Worm (Caenorhabditis elegans) whole organism, L1 larva: ENCODE measurements around the gene sru-28.

Experiments used
- C04F5.9 ChIP-seq: sonication (generic microtip); optimal IDR thresholded peaks from 2 replicates; lab custom pipeline; 2016; ENCODE audit warnings: missing genetic modification characterization, missing compliant biosample characterization
- C34B4.2 ChIP-seq: sonication (generic microtip); optimal IDR thresholded peaks from 2 replicates; lab custom pipeline; 2017; ENCODE audit warnings: mild to moderate bottlenecking, missing genetic modification characterization, missing compliant biosample characterization
- alr-1 ChIP-seq: fragments of 200-800 bp; sonication (Bioruptor generic); optimal IDR thresholded peaks from 2 replicates; lab custom pipeline; 2018; ENCODE audit warnings: borderline replicate concordance, mild to moderate bottlenecking, missing genetic modification characterization, missing compliant biosample characterization
- blmp-1 ChIP-seq: fragments of 150-350 bp; optimal IDR thresholded peaks from 2 replicates; lab custom pipeline; 2014; ENCODE audit warnings: missing biosample characterization, missing genetic modification characterization
- ceh-63 ChIP-seq: fragments of 200-800 bp; sonication (Bioruptor generic); optimal IDR thresholded peaks from 2 replicates; lab custom pipeline; 2018; ENCODE audit warnings: mild to moderate bottlenecking, missing genetic modification characterization, missing compliant biosample characterization
- ceh-88 ChIP-seq: fragments of 200-800 bp; sonication (Bioruptor generic); IDR thresholded peaks from 2 replicates; pipeline ENCODE4 v1.3.6; 2022; ENCODE audit warnings: missing genetic modification characterization, missing compliant biosample characterization
- ces-1 ChIP-seq: fragments of 150-350 bp; optimal IDR thresholded peaks from 2 replicates; lab custom pipeline; 2014; ENCODE audit warnings: missing biosample characterization, missing genetic modification reagents, missing genetic modification characterization
- dpl-1 ChIP-seq, 3 experiments: fragments of 150-350 bp in 2 of 3; sonication (generic microtip) in 1 of 3; optimal IDR thresholded peaks; 2 replicates each; lab custom pipeline; 2014 to 2017; ENCODE audit warnings: missing biosample characterization in 3 of 3, missing genetic modification characterization in 3 of 3, missing genetic modification reagents in 3 of 3
- efl-3 ChIP-seq: fragments of 200-800 bp; sonication (Bioruptor generic); optimal IDR thresholded peaks from 2 replicates; lab custom pipeline; 2018; ENCODE audit warnings: mild to moderate bottlenecking, missing genetic modification characterization, missing compliant biosample characterization
- elt-2 ChIP-seq: sonication (generic microtip); optimal IDR thresholded peaks from 2 replicates; lab custom pipeline; 2016; ENCODE audit warnings: missing genetic modification characterization, mild to moderate bottlenecking, inconsistent platforms, missing compliant biosample characterization, missing genetic modification reagents
- ets-5 ChIP-seq: fragments of 200-800 bp; sonication (Bioruptor generic); IDR thresholded peaks from 2 replicates; pipeline ENCODE4 v1.3.6; 2022; ENCODE audit warnings: missing genetic modification characterization, missing compliant biosample characterization
- fkh-8 ChIP-seq: sonication (generic microtip); optimal IDR thresholded peaks from 2 replicates; lab custom pipeline; 2016; ENCODE audit warnings: mild to moderate bottlenecking, missing genetic modification characterization, missing compliant biosample characterization
- fos-1 ChIP-seq: fragments of 150-350 bp; optimal IDR thresholded peaks from 2 replicates; lab custom pipeline; 2014; ENCODE audit warnings: missing biosample characterization, missing genetic modification characterization
- hlh-4 ChIP-seq: sonication (generic microtip); optimal IDR thresholded peaks from 2 replicates; lab custom pipeline; 2016; ENCODE audit warnings: mild to moderate bottlenecking, missing genetic modification characterization, missing compliant biosample characterization
- hpl-2 ChIP-seq: fragments of 150-350 bp; optimal IDR thresholded peaks from 2 replicates; lab custom pipeline; 2014; ENCODE audit warnings: missing biosample characterization, missing genetic modification reagents, missing genetic modification characterization
- jun-1 ChIP-seq: fragments of 150-350 bp; optimal IDR thresholded peaks from 2 replicates; lab custom pipeline; 2014; ENCODE audit warnings: missing biosample characterization, missing genetic modification reagents, missing genetic modification characterization
- lin-35 ChIP-seq, 2 experiments: fragments of 150-350 bp; optimal IDR thresholded peaks; 2 replicates each; lab custom pipeline; 2014; ENCODE audit warnings: missing biosample characterization in 2 of 2, missing genetic modification characterization in 2 of 2, missing genetic modification reagents in 2 of 2
- lin-39 ChIP-seq: fragments of 150-350 bp; optimal IDR thresholded peaks from 2 replicates; lab custom pipeline; 2014; ENCODE audit warnings: missing biosample characterization, missing genetic modification reagents, missing genetic modification characterization
- lir-3 ChIP-seq: sonication (generic microtip); optimal IDR thresholded peaks from 2 replicates; lab custom pipeline; 2016; ENCODE audit warnings: mild to moderate bottlenecking, missing genetic modification characterization, moderate library complexity, missing compliant biosample characterization; ENCODE audit not compliant: poor library complexity
- mdl-1 ChIP-seq, 2 experiments: fragments of 150-350 bp; optimal IDR thresholded peaks; 2 replicates each; lab custom pipeline; 2014 to 2017; ENCODE audit warnings: missing biosample characterization in 2 of 2, missing genetic modification characterization in 2 of 2, inconsistent platforms in 1 of 2
- mef-2 ChIP-seq: fragments of 150-350 bp; optimal IDR thresholded peaks from 2 replicates; lab custom pipeline; 2014; ENCODE audit warnings: missing biosample characterization, missing genetic modification characterization
- mep-1 ChIP-seq: fragments of 150-350 bp; optimal IDR thresholded peaks from 2 replicates; lab custom pipeline; 2014; ENCODE audit warnings: missing biosample characterization, missing genetic modification characterization
- nhr-12 ChIP-seq: sonication (generic microtip); optimal IDR thresholded peaks from 2 replicates; lab custom pipeline; 2017; ENCODE audit warnings: missing biosample characterization, missing genetic modification characterization
- nhr-20 ChIP-seq: sonication (generic microtip); optimal IDR thresholded peaks from 2 replicates; lab custom pipeline; 2016; ENCODE audit warnings: mild to moderate bottlenecking, missing genetic modification characterization, missing compliant biosample characterization
- nhr-237 ChIP-seq: fragments of 150-350 bp; optimal IDR thresholded peaks from 2 replicates; lab custom pipeline; 2014; ENCODE audit warnings: missing biosample characterization, missing genetic modification characterization
- nhr-71 ChIP-seq: sonication (generic microtip); optimal IDR thresholded peaks from 2 replicates; lab custom pipeline; 2016; ENCODE audit warnings: mild to moderate bottlenecking, missing genetic modification characterization, moderate library complexity, missing compliant biosample characterization
- nhr-77 ChIP-seq: fragments of 150-350 bp; optimal IDR thresholded peaks from 2 replicates; lab custom pipeline; 2014; ENCODE audit warnings: missing biosample characterization, missing genetic modification characterization
- nhr-84 ChIP-seq: sonication (generic microtip); optimal IDR thresholded peaks from 2 replicates; lab custom pipeline; 2017; ENCODE audit warnings: missing biosample characterization, missing genetic modification characterization
- nhr-90 ChIP-seq: sonication (generic microtip); optimal IDR thresholded peaks from 2 replicates; lab custom pipeline; 2016; ENCODE audit warnings: mild to moderate bottlenecking, missing genetic modification characterization, missing compliant biosample characterization; ENCODE audit not compliant: poor library complexity
- pqm-1 ChIP-seq: sonication (generic microtip); optimal IDR thresholded peaks from 3 replicates; lab custom pipeline; 2017; ENCODE audit warnings: missing biosample characterization, missing genetic modification characterization
- rnt-1 ChIP-seq: sonication (generic microtip); optimal IDR thresholded peaks from 2 replicates; lab custom pipeline; 2016; ENCODE audit warnings: mild to moderate bottlenecking, missing genetic modification characterization, moderate library complexity, missing compliant biosample characterization
- sptf-1 ChIP-seq: fragments of 150-350 bp; optimal IDR thresholded peaks from 2 replicates; lab custom pipeline; 2014; ENCODE audit warnings: missing biosample characterization, missing genetic modification characterization
- swsn-7 ChIP-seq: sonication (generic microtip); optimal IDR thresholded peaks from 2 replicates; lab custom pipeline; 2016; ENCODE audit warnings: missing genetic modification characterization, missing compliant biosample characterization
- tbx-2 ChIP-seq: sonication (generic microtip); optimal IDR thresholded peaks from 2 replicates; lab custom pipeline; 2016; ENCODE audit warnings: missing genetic modification characterization, missing compliant biosample characterization
- unc-30 ChIP-seq: sonication (generic microtip); optimal IDR thresholded peaks from 2 replicates; lab custom pipeline; 2017; ENCODE audit warnings: missing biosample characterization, missing genetic modification characterization
- zag-1 ChIP-seq: fragments of 150-350 bp; optimal IDR thresholded peaks from 2 replicates; lab custom pipeline; 2014; ENCODE audit warnings: missing biosample characterization, missing genetic modification characterization
- ztf-4 ChIP-seq: fragments of 150-350 bp; optimal IDR thresholded peaks from 2 replicates; lab custom pipeline; 2014; ENCODE audit warnings: missing biosample characterization, missing genetic modification characterization

sru-28 gene

ce11 chrV:1540249-1540648 is 34.2 kb downstream of the sru-28 start:
- TF ChIP-seq elt-2 (tag; lab: Kevin White, UChicago) (no peak), ets-5 (GFP tag; lab: Robert Waterston, UW) (0 out of 2 replicates have a peak, but pooled peaks have one; percentile 33), blmp-1 (tag; lab: Kevin White, UChicago) (no peak), alr-1 (tag; lab: Kevin White, UChicago) (no peak)

DNA sequence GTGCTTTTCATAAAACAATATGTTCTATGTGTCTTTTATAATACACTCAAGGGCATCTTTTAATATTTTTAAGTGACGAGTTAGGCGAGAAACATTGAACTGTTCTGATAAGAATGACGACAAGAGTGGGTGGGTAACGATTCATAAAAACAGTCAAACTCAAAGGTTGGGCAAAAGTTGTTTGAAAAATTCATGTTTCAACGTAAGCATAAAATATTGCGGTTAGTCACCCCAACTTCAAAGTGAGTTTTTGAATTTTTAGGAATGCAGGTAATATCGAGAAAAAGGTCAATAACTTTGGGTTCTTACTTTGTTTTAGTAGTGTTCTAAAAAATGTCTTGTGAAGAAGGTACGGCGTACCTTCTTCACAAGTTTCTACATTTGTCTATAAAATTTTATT is 35.7 kb downstream of the sru-28 start, which contains the start of gene oac-31:
Gene oac-31, minus strand, starts transcription at position 101 of the 400 bp plus-strand sequence.
- TF ChIP-seq swsn-7 (tag; lab: Kevin White, UChicago) = no peak
- TF ChIP-seq mdl-1 (tag; optimal IDR thresholded peaks at IDR 0.05; lab: Kevin White, UChicago) = no peak
- TF ChIP-seq ceh-88 (GFP tag; lab: Robert Waterston, UW) = no peak
- no peak for TF ChIP-seq nhr-84
- TF ChIP-seq C34B4.2 (tag; lab: Kevin White, UChicago) = no peak
- TF ChIP-seq jun-1 (tag; lab: Kevin White, UChicago) = no peak
- no peak for TF ChIP-seq efl-3 (GFP tag; lab: Kevin White, UChicago)
- no peak for TF ChIP-seq nhr-71
- no peak for TF ChIP-seq tbx-2 (tag; lab: Kevin White, UChicago)
- no peak for TF ChIP-seq ceh-63 (GFP tag; lab: Kevin White, UChicago)

- peak; percentile 78 for TF ChIP-seq elt-2 (tag; lab: Kevin White, UChicago)
- no peak for TF ChIP-seq nhr-71
Measured at ce11 chrV:1545694-1546093, 39.6 kb downstream of the sru-28 start, which contains the start of gene oac-32. Gene oac-32, minus strand, starts transcription at chrV:1545783.

ce11 chrV:1547843-1548242 is 41.7 kb downstream of the sru-28 start, which contains the start of gene F52F10.2:
Gene F52F10.2, plus strand, starts transcription at chrV:1548143.
- TF ChIP-seq nhr-12 (tag; lab: Kevin White, UChicago) (no peak), lin-35 (GFP tag; optimal IDR thresholded peaks at IDR 0.05; lab: Kevin White, UChicago) (no peak), hpl-2 (GFP tag; lab: Kevin White, UChicago) (no peak), fkh-8 (tag; lab: Kevin White, UChicago) (no peak), nhr-20 (tag; lab: Kevin White, UChicago) (no peak), hlh-4 (tag; lab: Kevin White, UChicago) (no peak), lin-39 (tag; lab: Kevin White, UChicago) (no peak), efl-3 (GFP tag; lab: Kevin White, UChicago) (no peak), fos-1 (tag; lab: Kevin White, UChicago) (no peak), ces-1 (no peak), C04F5.9 (tag; lab: Kevin White, UChicago) (no peak), dpl-1 (GFP tag; optimal IDR thresholded peaks at IDR 0.05; lab: Kevin White, UChicago) (no peak), ztf-4 (no peak), sptf-1 (tag; lab: Kevin White, UChicago) (no peak)

DNA sequence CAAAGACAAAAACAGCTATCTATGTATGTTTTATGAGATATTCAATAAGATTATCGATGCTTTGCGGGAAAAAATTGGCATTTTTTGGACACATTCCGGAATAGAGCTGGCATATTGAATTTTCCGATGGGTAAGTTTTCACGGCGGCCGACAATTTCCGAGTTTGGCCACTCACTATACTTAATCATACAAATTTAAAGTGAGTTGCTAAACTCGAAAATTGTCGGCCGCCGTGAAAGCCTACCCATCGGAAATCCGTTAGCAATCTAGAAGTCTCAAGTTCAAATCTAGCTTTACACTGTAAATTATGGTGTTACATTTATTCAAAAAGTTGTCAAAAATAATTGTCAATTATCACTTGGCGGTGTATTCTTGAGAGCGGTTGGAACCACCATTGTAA is 44.6 kb downstream of the sru-28 start:
- TF ChIP-seq nhr-20 (tag; lab: Kevin White, UChicago) (no peak), rnt-1 (tag; lab: Kevin White, UChicago) (no peak), mef-2 (tag; lab: Kevin White, UChicago) (no peak), nhr-237 (tag; lab: Kevin White, UChicago) (no peak), nhr-90 (tag; lab: Kevin White, UChicago) (no peak), zag-1 (no peak), ztf-4 (no peak), mep-1 (tag; lab: Kevin White, UChicago) (no peak), lir-3 (no peak), dpl-1 (GFP tag; optimal IDR thresholded peaks at IDR 0.05; lab: Kevin White, UChicago) (no peak), pqm-1 (no peak), hlh-4 (tag; lab: Kevin White, UChicago) (no peak), C34B4.2 (tag; lab: Kevin White, UChicago) (no peak), unc-30 (no peak), alr-1 (tag; lab: Kevin White, UChicago) (no peak), ceh-88 (GFP tag; lab: Robert Waterston, UW) (no peak), nhr-77 (tag; lab: Kevin White, UChicago) (no peak)
- TF ChIP-seq, all 84 proteins: peak for 0
